Worm (Caenorhabditis elegans): Measurements from ENCODE around the gene D1053.3.

Gene D1053.3

ce11 chrX:11737053-11737452, at the start of gene D1053.3:
TSS of gene D1053.3 (minus strand) at chrX:11737153.
- TF ChIP-seq dao-5 (tag; optimal IDR thresholded peaks at IDR 0.05) (no peak), him-1 (tag; optimal IDR thresholded peaks at IDR 0.05) (no peak), W03F9.2 (tag; optimal IDR thresholded peaks at IDR 0.05) (no peak)

ce11 chrX:11784230-11784629, 47.3 kb upstream of the D1053.3 start, which contains the start of gene Y102F5A.1:
TSS of gene Y102F5A.1 (minus strand) at chrX:11784330.
- no peak for TF ChIP-seq W03F9.2 (tag; optimal IDR thresholded peaks at IDR 0.05)
- no peak for TF ChIP-seq dao-5 (tag; optimal IDR thresholded peaks at IDR 0.05)
- TF ChIP-seq him-1 (tag; optimal IDR thresholded peaks at IDR 0.05), result no peak

- TF ChIP-seq W03F9.2 (tag; optimal IDR thresholded peaks at IDR 0.05), result no peak
- no peak for TF ChIP-seq him-1 (tag; optimal IDR thresholded peaks at IDR 0.05)
- TF ChIP-seq dao-5 (tag; optimal IDR thresholded peaks at IDR 0.05), result no peak
These were observed 32.3 kb upstream of the D1053.3 start, which contains the start of gene ttx-3 for ce11 chrX:11769278-11769677. TSS of gene ttx-3 (minus strand) at chrX:11769378.

ce11 chrX:11766432-11766831, 29.5 kb upstream of the D1053.3 start:
- TF ChIP-seq him-1 (tag; optimal IDR thresholded peaks at IDR 0.05), result no peak
- no peak for TF ChIP-seq dao-5 (tag; optimal IDR thresholded peaks at IDR 0.05)
- no peak for TF ChIP-seq W03F9.2 (tag; optimal IDR thresholded peaks at IDR 0.05)

- TF ChIP-seq dao-5 (tag; optimal IDR thresholded peaks at IDR 0.05) (no peak), him-1 (tag; optimal IDR thresholded peaks at IDR 0.05) (no peak), W03F9.2 (tag; optimal IDR thresholded peaks at IDR 0.05) (no peak)
These were observed 28.9 kb upstream of the D1053.3 start for ce11 chrX:11765860-11766259.

ce11 chrX:11758809-11759208, 21.9 kb upstream of the D1053.3 start, which contains the start of gene lact-7:
TSS of gene lact-7 (plus strand) at chrX:11759109.
- TF ChIP-seq dao-5 (tag; optimal IDR thresholded peaks at IDR 0.05) (no peak), him-1 (tag; optimal IDR thresholded peaks at IDR 0.05) (no peak), W03F9.2 (tag; optimal IDR thresholded peaks at IDR 0.05) (no peak)

ce11 chrX:11757666-11758065, 20.7 kb upstream of the D1053.3 start:
- TF ChIP-seq dao-5 (tag; optimal IDR thresholded peaks at IDR 0.05) (peak; percentile 86), W03F9.2 (tag; optimal IDR thresholded peaks at IDR 0.05) (peak; percentile 48), him-1 (tag; optimal IDR thresholded peaks at IDR 0.05) (peak; percentile 90)

ce11 chrX:11753155-11753554, 16.2 kb upstream of the D1053.3 start:
- TF ChIP-seq him-1 (tag; optimal IDR thresholded peaks at IDR 0.05) (no peak), W03F9.2 (tag; optimal IDR thresholded peaks at IDR 0.05) (no peak), dao-5 (tag; optimal IDR thresholded peaks at IDR 0.05) (no peak)

- TF ChIP-seq dao-5 (tag; optimal IDR thresholded peaks at IDR 0.05), result no peak
- TF ChIP-seq him-1 (tag; optimal IDR thresholded peaks at IDR 0.05), result no peak
- TF ChIP-seq W03F9.2 (tag; optimal IDR thresholded peaks at IDR 0.05), result no peak
These were observed 15.3 kb upstream of the D1053.3 start for ce11 chrX:11752289-11752688.

- TF ChIP-seq W03F9.2 (tag; optimal IDR thresholded peaks at IDR 0.05) (no peak), him-1 (tag; optimal IDR thresholded peaks at IDR 0.05) (no peak), dao-5 (tag; optimal IDR thresholded peaks at IDR 0.05) (no peak)
These were observed 9.0 kb upstream of the D1053.3 start, which contains the start of gene C40H5.2 for ce11 chrX:11745821-11746485. TSS of gene C40H5.2 (plus strand) at chrX:11746076.

ce11 chrX:11743723-11744122, 6.8 kb upstream of the D1053.3 start:
- TF ChIP-seq him-1 (tag; optimal IDR thresholded peaks at IDR 0.05) (no peak), dao-5 (tag; optimal IDR thresholded peaks at IDR 0.05) (no peak), W03F9.2 (tag; optimal IDR thresholded peaks at IDR 0.05) (no peak)

ce11 chrX:11738602-11739100, 1.7 kb upstream of the D1053.3 start, which contains the start of gene nspa-9:
TSS of gene nspa-9 (plus strand) at chrX:11739050.
- no peak for TF ChIP-seq him-1 (tag; optimal IDR thresholded peaks at IDR 0.05)
- no peak for TF ChIP-seq W03F9.2 (tag; optimal IDR thresholded peaks at IDR 0.05)
- TF ChIP-seq dao-5 (tag; optimal IDR thresholded peaks at IDR 0.05), result no peak

- TF ChIP-seq him-1 (tag; optimal IDR thresholded peaks at IDR 0.05) (no peak), W03F9.2 (tag; optimal IDR thresholded peaks at IDR 0.05) (no peak), dao-5 (tag; optimal IDR thresholded peaks at IDR 0.05) (no peak)
These were observed 2.8 kb downstream of the D1053.3 start for ce11 chrX:11734110-11734509.

ce11 chrX:11732752-11733151, 4.2 kb downstream of the D1053.3 start:
- TF ChIP-seq W03F9.2 (tag; optimal IDR thresholded peaks at IDR 0.05), result no peak
- TF ChIP-seq dao-5 (tag; optimal IDR thresholded peaks at IDR 0.05), result no peak
- no peak for TF ChIP-seq him-1 (tag; optimal IDR thresholded peaks at IDR 0.05)
